Worm (Caenorhabditis elegans) whole organism, young adult: ENCODE results near the gene oac-20.

Experiments
- B0336.3 ChIP-seq: fragments of 200-800 bp; sonication (Bioruptor generic); IDR thresholded peaks from 2 replicates; pipeline ENCODE4 v1.3.6; 2022; ENCODE audit warnings: missing genetic modification characterization, missing compliant biosample characterization
- F39B2.1 ChIP-seq: fragments of 200-800 bp; sonication (Bioruptor generic); IDR thresholded peaks from 2 replicates; pipeline ENCODE4 v1.3.6; 2022; ENCODE audit warnings: missing genetic modification reagents, missing genetic modification characterization, missing compliant biosample characterization
- aptf-2 ChIP-seq: fragments of 200-800 bp; sonication (Bioruptor generic); conservative IDR thresholded peaks from 2 replicates; pipeline ENCODE4 v1.3.6; 2022; ENCODE audit warnings: missing genetic modification reagents, missing genetic modification characterization, missing compliant biosample characterization
- ets-4 ChIP-seq: fragments of 200-800 bp; sonication (Bioruptor generic); optimal IDR thresholded peaks from 2 replicates; lab custom pipeline; 2018; ENCODE audit warnings: mild to moderate bottlenecking, missing genetic modification characterization, missing compliant biosample characterization
- hlh-26 ChIP-seq: fragments of 200-800 bp; sonication (Bioruptor generic); conservative IDR thresholded peaks from 2 replicates; pipeline ENCODE4 v1.3.6; 2022; ENCODE audit warnings: missing genetic modification reagents, missing genetic modification characterization, missing compliant biosample characterization
- madf-6 ChIP-seq: fragments of 200-800 bp; sonication (Bioruptor generic); IDR thresholded peaks from 2 replicates; pipeline ENCODE4 v1.3.6; 2022; ENCODE audit warnings: missing genetic modification reagents, missing genetic modification characterization, missing compliant biosample characterization
- repo-1 ChIP-seq: sonication (generic microtip); optimal IDR thresholded peaks from 2 replicates; lab custom pipeline; 2017; ENCODE audit warnings: mild to moderate bottlenecking, missing genetic modification characterization, missing compliant biosample characterization
- zfh-2 ChIP-seq: fragments of 200-800 bp; sonication (Bioruptor generic); conservative IDR thresholded peaks from 2 replicates; pipeline ENCODE4 v1.3.6; 2022; ENCODE audit warnings: missing genetic modification reagents, missing genetic modification characterization, missing compliant biosample characterization
- ztf-3 ChIP-seq: fragments of 200-800 bp; sonication (Bioruptor generic); optimal IDR thresholded peaks from 2 replicates; lab custom pipeline; 2018; ENCODE audit warnings: mild to moderate bottlenecking, missing genetic modification characterization, missing compliant biosample characterization

oac-20 gene

DNA sequence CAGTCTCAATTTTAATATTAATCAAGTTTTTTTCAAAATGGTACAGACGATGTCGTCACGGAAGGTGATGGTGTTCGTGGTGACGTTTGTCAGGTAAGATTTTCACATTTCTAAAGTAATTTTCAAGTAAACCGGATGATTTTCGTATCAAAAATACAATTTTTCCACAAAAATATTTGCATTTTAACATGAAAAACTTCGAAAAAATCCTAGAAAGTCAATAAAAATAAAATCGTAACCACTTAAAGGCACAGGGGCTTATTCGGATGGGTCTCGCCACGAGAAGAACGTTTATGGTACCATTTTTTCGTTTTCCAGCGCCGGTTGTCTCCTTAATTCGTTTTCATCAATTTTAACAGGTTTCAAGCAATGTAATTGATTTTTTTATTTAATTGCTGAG, 45.8 kb downstream of the oac-20 start, which contains the start of gene T10C6.6 (continued):
- TF ChIP-seq ets-4 (GFP tag; lab: Kevin White, UChicago) = no peak
- TF ChIP-seq B0336.3 = peak; percentile 24; the same call in 1 of the 2 replicates
- TF ChIP-seq madf-6 (GFP tag; lab: Robert Waterston, UW) = peak; percentile 81

DNA sequence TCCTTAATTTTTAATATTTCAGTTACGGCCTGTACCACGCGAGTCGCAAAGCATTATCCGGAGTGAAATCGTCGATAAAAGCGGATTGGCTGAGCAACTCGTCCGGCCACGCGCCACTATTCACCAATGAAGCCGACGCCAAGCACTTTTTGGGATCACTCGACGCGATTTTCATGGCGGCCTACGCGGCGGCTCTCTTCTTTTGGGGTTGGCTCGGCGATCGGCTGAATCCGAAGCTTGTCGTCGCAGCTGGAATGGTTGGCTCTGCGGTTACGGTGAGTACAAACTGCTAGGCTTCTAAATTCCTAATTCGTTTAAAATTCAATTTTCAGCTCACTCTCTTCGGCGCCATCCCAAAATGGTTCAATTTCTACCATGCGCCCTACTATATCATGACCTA, 46.4 kb downstream of the oac-20 start:
- TF ChIP-seq repo-1 (tag; lab: Kevin White, UChicago) = no peak
- TF ChIP-seq hlh-26 (GFP tag; lab: Robert Waterston, UW) = no peak
- no peak for TF ChIP-seq ztf-3
- TF ChIP-seq zfh-2 = peak; percentile 51

DNA sequence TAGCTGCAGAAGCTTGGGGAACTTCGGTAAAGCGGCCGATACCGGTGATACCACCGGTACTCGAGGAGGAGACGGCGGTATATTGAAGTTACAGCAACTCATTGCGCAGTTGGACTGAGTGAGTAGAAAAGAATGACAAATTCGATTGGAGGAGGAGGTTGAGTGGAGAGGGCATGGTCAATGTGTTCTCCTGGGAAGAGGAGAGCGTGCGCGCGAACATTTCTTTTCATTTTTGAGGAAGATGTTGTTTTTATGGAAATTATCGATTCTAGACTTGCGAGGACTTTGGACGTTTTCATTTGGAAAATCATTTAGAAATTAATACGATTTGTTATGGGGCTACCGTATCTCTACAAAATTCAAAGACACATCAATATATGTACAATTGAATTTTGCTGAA, 50.7 kb downstream of the oac-20 start:
- TF ChIP-seq aptf-2 (GFP tag; lab: Robert Waterston, UW) (peak; percentile 92), F39B2.1 (GFP tag; lab: Robert Waterston, UW) (no peak)
